Worm (Caenorhabditis elegans): Measurements from ENCODE around the gene F45E4.6.

Gene F45E4.6

ce11 chrIV:7632535-7632934 lies at the start of gene F45E4.6 (continued):
- peak; percentile 3 for TF ChIP-seq snpc-4 (tag; optimal IDR thresholded peaks at IDR 0.05)
- TF ChIP-seq sptf-1 (tag; optimal IDR thresholded peaks at IDR 0.05) = no peak
- peak; percentile 22; the same call in 1 of the 2 replicates for TF ChIP-seq nhr-19 (GFP tag; conservative IDR thresholded peaks at IDR 0.05)
- no peak for TF ChIP-seq hpl-2 (GFP tag; optimal IDR thresholded peaks at IDR 0.05)
- no peak for TF ChIP-seq nhr-84 (tag; optimal IDR thresholded peaks at IDR 0.05)
- TF ChIP-seq fkh-10 (GFP tag; optimal IDR thresholded peaks at IDR 0.05) = no peak
- TF ChIP-seq snu-23 (GFP tag; optimal IDR thresholded peaks at IDR 0.05) = peak; percentile 54
- TF ChIP-seq lir-3 (tag; optimal IDR thresholded peaks at IDR 0.05; ENCODE audit: poor library complexity) = no peak
- no peak for TF ChIP-seq nhr-28 (tag; optimal IDR thresholded peaks at IDR 0.05)
- TF ChIP-seq egl-13 (tag; optimal IDR thresholded peaks at IDR 0.05) = peak; percentile 13
- TF ChIP-seq nhr-237 (tag; optimal IDR thresholded peaks at IDR 0.05) = no peak
- no peak for TF ChIP-seq elt-3 (tag; optimal IDR thresholded peaks at IDR 0.05)
- no peak for TF ChIP-seq egl-27 (tag; optimal IDR thresholded peaks at IDR 0.05)
- peak; percentile 53 for TF ChIP-seq nhr-71 (tag; optimal IDR thresholded peaks at IDR 0.05)
- peak; percentile 20 for TF ChIP-seq rnt-1 (tag; optimal IDR thresholded peaks at IDR 0.05)
- no peak for TF ChIP-seq Y116A8C.19 (tag; optimal IDR thresholded peaks at IDR 0.05; ENCODE audit: borderline replicate concordance)
- TF ChIP-seq xbp-1 (tag; optimal IDR thresholded peaks at IDR 0.05) = peak; percentile 49
- TF ChIP-seq ets-5 (GFP tag; IDR thresholded peaks at IDR 0.05) = no peak
- TF ChIP-seq dsc-1 (tag; optimal IDR thresholded peaks at IDR 0.05) = no peak
- TF ChIP-seq dpl-1 (GFP tag; optimal IDR thresholded peaks at IDR 0.05) = peak; percentile 87 to 94 (median 91)
- TF ChIP-seq ztf-4 (tag; optimal IDR thresholded peaks at IDR 0.05) = no peak
- peak; percentile 38 for TF ChIP-seq tbx-2 (tag; optimal IDR thresholded peaks at IDR 0.05)
- TF ChIP-seq vab-15 (tag; optimal IDR thresholded peaks at IDR 0.05) = no peak
- TF ChIP-seq nhr-90 (tag; optimal IDR thresholded peaks at IDR 0.05; ENCODE audit: poor library complexity) = peak; percentile 44
- TF ChIP-seq nhr-77 (tag; optimal IDR thresholded peaks at IDR 0.05) = no peak
- TF ChIP-seq efl-3 (GFP tag; optimal IDR thresholded peaks at IDR 0.05) = no peak
- TF ChIP-seq skn-1 (tag; optimal IDR thresholded peaks at IDR 0.05) = peak; percentile 4
- TF ChIP-seq ceh-63 (GFP tag; optimal IDR thresholded peaks at IDR 0.05) = no peak
- TF ChIP-seq lin-39 (tag; optimal IDR thresholded peaks at IDR 0.05) = no peak
- TF ChIP-seq nhr-85 (tag) = no peak

- TF ChIP-seq lsy-2 (tag; optimal IDR thresholded peaks at IDR 0.05) (no peak), blmp-1 (tag; optimal IDR thresholded peaks at IDR 0.05) (peak; percentile 48), elt-2 (tag; optimal IDR thresholded peaks at IDR 0.05) (peak; percentile 71), sox-4 (tag; optimal IDR thresholded peaks at IDR 0.05) (no peak), lin-14 (GFP tag; optimal IDR thresholded peaks at IDR 0.05) (peak; percentile 23), lir-3 (tag; optimal IDR thresholded peaks at IDR 0.05; ENCODE audit: poor library complexity) (no peak), nhr-19 (GFP tag; conservative IDR thresholded peaks at IDR 0.05) (no peak), efl-1 (optimal IDR thresholded peaks at IDR 0.05) (no peak), efl-1 (GFP tag; optimal IDR thresholded peaks at IDR 0.05 in 1 of 2) (peak in 1 of 2 experiments; percentile 10), pqm-1 (tag; optimal IDR thresholded peaks at IDR 0.05) (no peak), nhr-28 (tag; optimal IDR thresholded peaks at IDR 0.05) (no peak), nhr-20 (tag; optimal IDR thresholded peaks at IDR 0.05) (peak; percentile 3)
Measured at ce11 chrIV:7679120-7679519, 46.8 kb upstream of the F45E4.6 start.

ce11 chrIV:7674874-7675273 lies 42.5 kb upstream of the F45E4.6 start, which contains the start of gene itr-1:
Gene itr-1 (plus strand): TSS chrIV:7675174.
- TF ChIP-seq lin-14 (GFP tag; optimal IDR thresholded peaks at IDR 0.05) = peak; percentile 29
- TF ChIP-seq efl-1 (optimal IDR thresholded peaks at IDR 0.05) = no peak
- no peak for TF ChIP-seq efl-1 (GFP tag; optimal IDR thresholded peaks at IDR 0.05 in 1 of 2)
